Fruit fly (Drosophila melanogaster) whole organism, embryonic: ENCODE measurements around the gene CG3632.
A peak's percentile ranks its signal among the peaks of the same experiment; 100 is the strongest.

Source experiments
- ATbp ChIP-seq: fragments of 200-800 bp; sonication (Bioruptor generic); optimal IDR thresholded peaks from 2 replicates; lab custom pipeline; 2017; ENCODE audit warnings: missing biosample characterization, mild to moderate bottlenecking, missing genetic modification characterization, missing genetic modification reagents
- B-H2 ChIP-seq: fragments of 200-800 bp; sonication (Bioruptor generic); optimal IDR thresholded peaks from 2 replicates; lab custom pipeline; 2018; ENCODE audit warnings: missing biosample characterization, mild to moderate bottlenecking, missing genetic modification characterization
- BEAF-32 ChIP-seq: fragments of 200-800 bp; sonication (Bioruptor generic); optimal IDR thresholded peaks from 3 replicates; lab custom pipeline; 2017; ENCODE audit warnings: missing biosample characterization, missing genetic modification characterization, mild to moderate bottlenecking, moderate library complexity, missing genetic modification reagents
- Bgb ChIP-seq: fragments of 200-800 bp; sonication (Bioruptor generic); IDR thresholded peaks from 2 replicates; pipeline ENCODE4 v1.3.6; 2022; ENCODE audit warnings: missing biosample characterization, missing genetic modification characterization; ENCODE audit not compliant: partially characterized antibody
- CG10274 ChIP-seq: fragments of 200-800 bp; sonication (Bioruptor generic); optimal IDR thresholded peaks from 3 replicates; lab custom pipeline; 2017; ENCODE audit warnings: missing biosample characterization, mild to moderate bottlenecking, missing genetic modification characterization
- CG10462 ChIP-seq: fragments of 200-800 bp; sonication (Bioruptor generic); optimal IDR thresholded peaks from 2 replicates; lab custom pipeline; 2016; ENCODE audit warnings: missing biosample characterization, missing genetic modification characterization
- CG10959 ChIP-seq: fragments of 200-800 bp; sonication (Bioruptor generic); IDR thresholded peaks from 2 replicates; pipeline ENCODE4 v1.3.6; 2022; ENCODE audit warnings: missing biosample characterization, missing genetic modification characterization
- CG11696 ChIP-seq: fragments of 200-800 bp; sonication (Bioruptor generic); IDR thresholded peaks from 2 replicates; pipeline ENCODE4 v1.3.6; 2022; ENCODE audit warnings: missing biosample characterization, missing genetic modification characterization
- CG12659 ChIP-seq: fragments of 200-800 bp; sonication (Bioruptor generic); optimal IDR thresholded peaks from 3 replicates; lab custom pipeline; 2017; ENCODE audit warnings: mild to moderate bottlenecking, missing biosample characterization, missing genetic modification reagents, missing genetic modification characterization
- CG12942 ChIP-seq: fragments of 200-800 bp; sonication (Bioruptor generic); optimal IDR thresholded peaks from 3 replicates; lab custom pipeline; 2016; ENCODE audit warnings: missing biosample characterization, missing genetic modification characterization
- CG14014 ChIP-seq: fragments of 200-800 bp; sonication (Bioruptor generic); IDR thresholded peaks from 2 replicates; pipeline ENCODE4 v1.3.6; 2022; ENCODE audit warnings: missing biosample characterization, missing genetic modification characterization
- CG14710 ChIP-seq: fragments of 200-800 bp; sonication (Bioruptor generic); optimal IDR thresholded peaks from 3 replicates; lab custom pipeline; 2019; ENCODE audit warnings: missing biosample characterization, mild to moderate bottlenecking, missing genetic modification characterization, moderate library complexity
- CG15011 ChIP-seq: fragments of 200-800 bp; sonication (Bioruptor generic); optimal IDR thresholded peaks from 3 replicates; lab custom pipeline; 2018; ENCODE audit warnings: missing biosample characterization, mild to moderate bottlenecking, missing genetic modification characterization
- CG1529 ChIP-seq: fragments of 200-800 bp; sonication (Bioruptor generic); optimal IDR thresholded peaks from 3 replicates; lab custom pipeline; 2018; ENCODE audit warnings: missing biosample characterization, missing genetic modification characterization
- CG1602 ChIP-seq: fragments of 200-800 bp; sonication (Bioruptor generic); optimal IDR thresholded peaks from 3 replicates; lab custom pipeline; 2016; ENCODE audit warnings: missing biosample characterization, missing genetic modification characterization
- CG17186 ChIP-seq: fragments of 200-800 bp; sonication (Bioruptor generic); optimal IDR thresholded peaks from 3 replicates; lab custom pipeline; 2017; ENCODE audit warnings: missing biosample characterization, missing genetic modification reagents, missing genetic modification characterization
- CG17359 ChIP-seq: fragments of 200-800 bp; sonication (Bioruptor generic); optimal IDR thresholded peaks from 3 replicates; lab custom pipeline; 2018; ENCODE audit warnings: missing biosample characterization, mild to moderate bottlenecking, missing genetic modification characterization, moderate library complexity
- CG18619 ChIP-seq: fragments of 200-800 bp; sonication (Bioruptor generic); optimal IDR thresholded peaks from 3 replicates; lab custom pipeline; 2017; ENCODE audit warnings: missing biosample characterization, mild to moderate bottlenecking, missing genetic modification characterization
- CG30020 ChIP-seq: fragments of 200-800 bp; optimal IDR thresholded peaks from 2 replicates; lab custom pipeline; 2019; ENCODE audit warnings: missing biosample characterization, mild to moderate bottlenecking, missing genetic modification characterization, moderate library complexity
- CG31441 ChIP-seq: fragments of 200-800 bp; sonication (Bioruptor generic); IDR thresholded peaks from 2 replicates; pipeline ENCODE4 v1.3.6; 2022; ENCODE audit warnings: missing biosample characterization, missing genetic modification characterization
- CG32532 ChIP-seq: fragments of 200-800 bp; sonication (Bioruptor generic); IDR thresholded peaks from 2 replicates; pipeline ENCODE4 v1.3.6; 2022; ENCODE audit warnings: missing biosample characterization, missing genetic modification characterization
- CG3726 ChIP-seq: fragments of 200-800 bp; sonication (Bioruptor generic); IDR thresholded peaks from 3 replicates; pipeline ENCODE4, ENCODE4 v1.3.6; 2022; ENCODE audit warnings: missing biosample characterization, missing genetic modification characterization
- CG8089 ChIP-seq: fragments of 200-800 bp; sonication (Bioruptor generic); optimal IDR thresholded peaks from 3 replicates; lab custom pipeline; 2016; ENCODE audit warnings: missing biosample characterization, missing genetic modification characterization
- CTCF ChIP-seq: fragments of 200-800 bp; sonication (Bioruptor generic); optimal IDR thresholded peaks from 2 replicates; lab custom pipeline; 2017; ENCODE audit warnings: missing biosample characterization, mild to moderate bottlenecking, missing genetic modification characterization, moderate library complexity
- Chrac-16 ChIP-seq: fragments of 200-800 bp; sonication (Bioruptor generic); optimal IDR thresholded peaks from 3 replicates; lab custom pipeline; 2016; ENCODE audit warnings: missing biosample characterization, missing genetic modification characterization
- Dbx ChIP-seq: fragments of 200-800 bp; sonication (Bioruptor generic); IDR thresholded peaks from 3 replicates; pipeline ENCODE4 v1.3.6; 2022; ENCODE audit warnings: missing biosample characterization, missing genetic modification characterization
- Dfd ChIP-seq, 2 experiments: fragments of >200 bp; optimal IDR thresholded peaks; 2 replicates each; lab custom pipeline; 2017; ENCODE audit warnings: missing biosample characterization in 2 of 2, missing genetic modification characterization in 2 of 2
- Dref ChIP-seq: fragments of 200-800 bp; sonication (Bioruptor generic); IDR thresholded peaks from 2 replicates; pipeline ENCODE4 v1.3.6; 2022; ENCODE audit warnings: missing biosample characterization, missing genetic modification characterization
- Fer1 ChIP-seq: fragments of 200-800 bp; sonication (Bioruptor generic); optimal IDR thresholded peaks from 2 replicates; lab custom pipeline; 2017; ENCODE audit warnings: missing biosample characterization, mild to moderate bottlenecking, missing genetic modification characterization
- MTF-1 ChIP-seq: fragments of 200-800 bp; sonication (Bioruptor generic); optimal IDR thresholded peaks from 2 replicates; lab custom pipeline; 2018; ENCODE audit warnings: missing biosample characterization, mild to moderate bottlenecking, missing genetic modification characterization, borderline replicate concordance
- Oaz ChIP-seq: fragments of 200-800 bp; sonication (Bioruptor generic); IDR thresholded peaks from 2 replicates; pipeline ENCODE4 v1.3.6; 2022; ENCODE audit warnings: missing biosample characterization, missing genetic modification characterization
- Oli ChIP-seq: fragments of 200-800 bp; sonication (Bioruptor generic); optimal IDR thresholded peaks from 2 replicates; lab custom pipeline; 2018; ENCODE audit warnings: missing biosample characterization, mild to moderate bottlenecking, missing genetic modification characterization, moderate library complexity
- PHDP ChIP-seq: fragments of 200-800 bp; sonication (Bioruptor generic); optimal IDR thresholded peaks from 3 replicates; lab custom pipeline; 2018; ENCODE audit warnings: missing biosample characterization, mild to moderate bottlenecking, missing genetic modification characterization, moderate library complexity
- Tbp ChIP-seq: fragments of >200 bp; optimal IDR thresholded peaks from 2 replicates; lab custom pipeline; 2018; ENCODE audit warnings: missing biosample characterization, missing genetic modification characterization
- aop ChIP-seq: fragments of 200-800 bp; sonication (Bioruptor generic); IDR thresholded peaks from 2 replicates; pipeline ENCODE4 v1.3.6; 2022; ENCODE audit warnings: missing biosample characterization, missing genetic modification characterization
- ap ChIP-seq: fragments of 200-800 bp; sonication (Bioruptor generic); IDR thresholded peaks from 2 replicates; pipeline ENCODE4 v1.3.6; 2022; ENCODE audit warnings: missing biosample characterization, missing genetic modification characterization
- bowl ChIP-seq: fragments of 200-800 bp; sonication (Bioruptor generic); IDR thresholded peaks from 2 replicates; pipeline ENCODE4 v1.3.6; 2022; ENCODE audit warnings: missing biosample characterization, missing genetic modification characterization
- cas ChIP-seq: fragments of 200-800 bp; sonication (Bioruptor generic); IDR thresholded peaks from 2 replicates; pipeline ENCODE4 v1.3.6; 2022; ENCODE audit warnings: missing biosample characterization, missing genetic modification characterization
- dimm ChIP-seq: fragments of 200-800 bp; sonication (Bioruptor generic); IDR thresholded peaks from 2 replicates; pipeline ENCODE4 v1.3.6; 2022; ENCODE audit warnings: missing biosample characterization, missing genetic modification characterization
- en ChIP-seq: fragments of 200-800 bp; sonication (Bioruptor generic); optimal IDR thresholded peaks from 2 replicates; lab custom pipeline; 2016; ENCODE audit warnings: missing biosample characterization, missing genetic modification characterization
- ftz-f1 ChIP-seq: fragments of 200-800 bp; sonication (Bioruptor generic); optimal IDR thresholded peaks from 2 replicates; lab custom pipeline; 2016; ENCODE audit warnings: missing biosample characterization, missing genetic modification characterization
- gfzf ChIP-seq: fragments of 200-800 bp; sonication (Bioruptor generic); optimal IDR thresholded peaks from 2 replicates; lab custom pipeline; 2016; ENCODE audit warnings: missing biosample characterization, mild to moderate bottlenecking, missing genetic modification characterization, moderate library complexity
- h ChIP-seq: fragments of >200 bp; optimal IDR thresholded peaks from 2 replicates; lab custom pipeline; 2017
- knrl ChIP-seq: fragments of 200-800 bp; sonication (Bioruptor generic); IDR thresholded peaks from 3 replicates; pipeline ENCODE4 v1.3.6; 2022; ENCODE audit warnings: missing biosample characterization, missing genetic modification characterization; ENCODE audit not compliant: partially characterized antibody
- pita ChIP-seq: fragments of 200-800 bp; sonication (Bioruptor generic); optimal IDR thresholded peaks from 2 replicates; lab custom pipeline; 2017; ENCODE audit warnings: missing biosample characterization, mild to moderate bottlenecking, missing genetic modification characterization
- rib ChIP-seq: fragments of 200-800 bp; sonication (Bioruptor generic); IDR thresholded peaks from 2 replicates; pipeline ENCODE4 v1.3.6; 2022; ENCODE audit warnings: missing biosample characterization, missing genetic modification characterization
- scrt ChIP-seq: fragments of 200-800 bp; sonication (Bioruptor generic); optimal IDR thresholded peaks from 2 replicates; lab custom pipeline; 2018; ENCODE audit warnings: missing biosample characterization, mild to moderate bottlenecking, missing genetic modification characterization, moderate library complexity
- sd ChIP-seq: fragments of 200-800 bp; sonication (Bioruptor generic); optimal IDR thresholded peaks from 3 replicates; lab custom pipeline; 2018; ENCODE audit warnings: missing biosample characterization, mild to moderate bottlenecking, missing genetic modification characterization, moderate library complexity
- sob ChIP-seq: fragments of 200-800 bp; sonication (Bioruptor generic); IDR thresholded peaks from 2 replicates; pipeline ENCODE4 v1.3.6; 2022; ENCODE audit warnings: missing biosample characterization, missing genetic modification characterization
- tx ChIP-seq: fragments of 200-800 bp; sonication (Bioruptor generic); optimal IDR thresholded peaks from 2 replicates; lab custom pipeline; 2016; ENCODE audit warnings: missing biosample characterization, missing genetic modification characterization
- wek ChIP-seq: fragments of 200-800 bp; sonication (Bioruptor generic); optimal IDR thresholded peaks from 3 replicates; lab custom pipeline; 2018; ENCODE audit warnings: missing biosample characterization, mild to moderate bottlenecking, missing genetic modification characterization, moderate library complexity

Gene CG3632

dm6 chrX:16333434-16334141 is 37.1 kb downstream of the CG3632 start, which contains the start of the genes CG9921 and Dsp1 (continued):
- peak; percentile 53 for TF ChIP-seq wek
- no peak for TF ChIP-seq aop (GFP tag; lab: Robert Waterston, UW)
- peak; percentile 25; the same call in 1 of the 2 replicates for TF ChIP-seq CG32532 (GFP tag; lab: Robert Waterston, UW)
- peak; percentile 42; the same call in 1 of the 2 replicates for TF ChIP-seq Bgb (GFP tag; lab: Robert Waterston, UW)
- no peak for TF ChIP-seq en (GFP tag; lab: Kevin White, UChicago)
- TF ChIP-seq CG8089 (GFP tag; lab: Kevin White, UChicago): no peak
- no peak for TF ChIP-seq CG1602 (GFP tag; lab: Kevin White, UChicago)
- no peak for TF ChIP-seq Tbp (GFP tag; lab: Kevin White, UChicago)
- TF ChIP-seq MTF-1 (GFP tag; lab: Kevin White, UChicago): peak; percentile 48
- TF ChIP-seq ATbp: no peak
- TF ChIP-seq CG14710 (tag; lab: Kevin White, UChicago): no peak
- no peak for TF ChIP-seq ap (GFP tag; lab: Robert Waterston, UW)
- no peak for TF ChIP-seq ftz-f1 (GFP tag; lab: Kevin White, UChicago)
- TF ChIP-seq BEAF-32 (GFP tag; lab: Kevin White, UChicago): no peak
- no peak for TF ChIP-seq Dfd (GFP tag; optimal IDR thresholded peaks at IDR 0.05; lab: Kevin White, UChicago)
- TF ChIP-seq CG10274 (GFP tag; lab: Kevin White, UChicago): no peak
- no peak for TF ChIP-seq CG1529 (GFP tag; lab: Kevin White, UChicago)
- no peak for TF ChIP-seq CG17186 (GFP tag; lab: Kevin White, UChicago)
- TF ChIP-seq CG14014 (GFP tag; lab: Robert Waterston, UW): 0 out of 2 replicates have a peak, but pooled peaks have one; percentile 21
- TF ChIP-seq CG15011 (GFP tag; lab: Kevin White, UChicago): no peak
- no peak for TF ChIP-seq Dref
- TF ChIP-seq CG11696 (GFP tag; lab: Robert Waterston, UW): peak; percentile 32; the same call in 1 of the 2 replicates
- TF ChIP-seq gfzf (GFP tag; lab: Kevin White, UChicago): no peak
- no peak for TF ChIP-seq CG12942 (GFP tag; lab: Kevin White, UChicago)
- TF ChIP-seq Dbx: peak; percentile 45; the same call in 1 of the 3 replicates
- TF ChIP-seq CG10959 (GFP tag; lab: Robert Waterston, UW): no peak
- 0 out of 2 replicates have a peak, but pooled peaks have one; percentile 13 for TF ChIP-seq sob (GFP tag; lab: Robert Waterston, UW)
- no peak for TF ChIP-seq CG12659 (GFP tag; lab: Kevin White, UChicago)
- TF ChIP-seq Oaz (GFP tag; lab: Robert Waterston, UW): no peak
- TF ChIP-seq scrt: peak; percentile 23
- TF ChIP-seq PHDP (tag; lab: Kevin White, UChicago): no peak
- TF ChIP-seq pita (GFP tag; lab: Kevin White, UChicago): no peak
- no peak for TF ChIP-seq CG31441 (GFP tag; lab: Robert Waterston, UW)
- no peak for TF ChIP-seq CTCF (GFP tag; lab: Kevin White, UChicago)
- TF ChIP-seq knrl (GFP tag; lab: Robert Waterston, UW): no peak
- TF ChIP-seq sd: no peak
- no peak for TF ChIP-seq CG3726 (GFP tag; lab: Robert Waterston, UW)
- no peak for TF ChIP-seq CG18619
- TF ChIP-seq CG30020 (tag; lab: Kevin White, UChicago): peak; percentile 22
- TF ChIP-seq CG10462 (GFP tag; lab: Kevin White, UChicago): no peak
- no peak for TF ChIP-seq cas
- TF ChIP-seq rib (GFP tag; lab: Robert Waterston, UW): peak; percentile 72
- no peak for TF ChIP-seq bowl (GFP tag; lab: Robert Waterston, UW)
- peak; percentile 9 for TF ChIP-seq CG17359 (tag; lab: Kevin White, UChicago)
- TF ChIP-seq Chrac-16 (GFP tag; lab: Kevin White, UChicago): no peak
- TF ChIP-seq dimm (GFP tag; lab: Robert Waterston, UW): no peak
- TF ChIP-seq B-H2 (GFP tag; lab: Kevin White, UChicago): peak; percentile 13
- TF ChIP-seq tx (GFP tag; lab: Kevin White, UChicago): no peak
- no peak for TF ChIP-seq Oli (tag; lab: Kevin White, UChicago)
- no peak for TF ChIP-seq Fer1 (GFP tag; lab: Kevin White, UChicago)
- TF ChIP-seq h (lab: Kevin White, UChicago): no peak
